Fruit fly (Drosophila melanogaster) whole organism, wandering third instar larva: ENCODE measurements around the gene kst.

Source experiments
- Abd-B ChIP-seq: fragments of >200 bp; optimal IDR thresholded peaks from 2 replicates; lab custom pipeline; 2017; ENCODE audit warnings: missing biosample characterization, missing genetic modification characterization
- CG32264 ChIP-seq: fragments of 200-800 bp; sonication (Bioruptor generic); optimal IDR thresholded peaks from 2 replicates; lab custom pipeline; 2016; ENCODE audit warnings: missing biosample characterization, missing genetic modification characterization
- CG9705 ChIP-seq: fragments of 200-800 bp; sonication (Bioruptor generic); optimal IDR thresholded peaks from 2 replicates; lab custom pipeline; 2018; ENCODE audit warnings: missing biosample characterization, mild to moderate bottlenecking, missing genetic modification characterization
- CrebA ChIP-seq: fragments of 200-800 bp; sonication (Bioruptor generic); optimal IDR thresholded peaks from 2 replicates; lab custom pipeline; 2016; ENCODE audit warnings: missing biosample characterization, mild to moderate bottlenecking, missing genetic modification characterization, borderline replicate concordance
- Dfd ChIP-seq: fragments of >200 bp; optimal IDR thresholded peaks from 2 replicates; lab custom pipeline; 2017; ENCODE audit warnings: missing biosample characterization, missing genetic modification characterization
- Dif ChIP-seq: fragments of 200-275, 200-300 bp; sonication (Bioruptor generic); optimal IDR thresholded peaks from 2 replicates; lab custom pipeline; 2018; ENCODE audit warnings: missing biosample characterization, missing genetic modification characterization; ENCODE audit not compliant: partially characterized antibody
- GATAd ChIP-seq: sonication (Bioruptor generic); optimal IDR thresholded peaks from 2 replicates; lab custom pipeline; 2016; ENCODE audit warnings: missing biosample characterization, missing genetic modification characterization
- HLH106 ChIP-seq: fragments of 200-800 bp; optimal IDR thresholded peaks from 3 replicates; lab custom pipeline; 2019; ENCODE audit warnings: missing biosample characterization, mild to moderate bottlenecking, missing genetic modification characterization, moderate library complexity
- Hnf4 ChIP-seq: fragments of 200-800 bp; sonication (Bioruptor generic); optimal IDR thresholded peaks from 2 replicates; lab custom pipeline; 2016; ENCODE audit warnings: missing biosample characterization, mild to moderate bottlenecking, missing genetic modification characterization
- Hr78 ChIP-seq: fragments of >200 bp; optimal IDR thresholded peaks from 2 replicates; lab custom pipeline; 2017; ENCODE audit warnings: missing biosample characterization, missing genetic modification characterization
- Hr83 ChIP-seq: fragments of 200-300 bp; sonication (Bioruptor generic); optimal IDR thresholded peaks from 2 replicates; lab custom pipeline; 2016; ENCODE audit warnings: missing biosample characterization, mild to moderate bottlenecking, missing genetic modification characterization, moderate library complexity; ENCODE audit not compliant: poor library complexity, severe bottlenecking
- Jra ChIP-seq: sonication (Bioruptor generic); optimal IDR thresholded peaks from 2 replicates; lab custom pipeline; 2016; ENCODE audit warnings: missing biosample characterization, missing genetic modification characterization
- Mio ChIP-seq: sonication (Bioruptor generic); optimal IDR thresholded peaks from 2 replicates; lab custom pipeline; 2016; ENCODE audit warnings: missing biosample characterization, missing genetic modification characterization
- Myc ChIP-seq: fragments of >200 bp; optimal IDR thresholded peaks from 2 replicates; lab custom pipeline; 2017
- N ChIP-seq: fragments of >200 bp; optimal IDR thresholded peaks from 2 replicates; lab custom pipeline; 2018; ENCODE audit warnings: missing biosample characterization, missing external identifiers, missing genetic modification characterization
- OdsH ChIP-seq: fragments of 200-800 bp; sonication (Bioruptor generic); optimal IDR thresholded peaks from 2 replicates; lab custom pipeline; 2016; ENCODE audit warnings: missing biosample characterization, mild to moderate bottlenecking, missing genetic modification characterization
- Rel ChIP-seq, 2 experiments: fragments of 200-800 bp; sonication (Bioruptor generic) in 1 of 2; optimal IDR thresholded peaks; 2 replicates in 1 of 2; 3 replicates in 1 of 2; lab custom pipeline; 2016 to 2019; ENCODE audit warnings: mild to moderate bottlenecking in 2 of 2, missing biosample characterization in 2 of 2, missing genetic modification characterization in 2 of 2, moderate library complexity in 1 of 2
- Sp1 ChIP-seq: fragments of 200-800 bp; sonication (Bioruptor generic); optimal IDR thresholded peaks from 3 replicates; lab custom pipeline; 2019; ENCODE audit warnings: missing biosample characterization, mild to moderate bottlenecking, missing genetic modification characterization, moderate library complexity
- Vsx2 ChIP-seq: fragments of 200-300, 225-300 bp; sonication (Bioruptor generic); optimal IDR thresholded peaks from 2 replicates; lab custom pipeline; 2018; ENCODE audit warnings: missing biosample characterization, missing genetic modification characterization; ENCODE audit not compliant: partially characterized antibody
- br ChIP-seq: fragments of 200-800 bp; sonication (Bioruptor generic); optimal IDR thresholded peaks from 2 replicates; lab custom pipeline; 2016; ENCODE audit warnings: missing biosample characterization, missing genetic modification characterization
- brk ChIP-seq: fragments of 200-800 bp; sonication (Bioruptor generic); optimal IDR thresholded peaks from 2 replicates; lab custom pipeline; 2016; ENCODE audit warnings: missing biosample characterization, mild to moderate bottlenecking, missing genetic modification characterization
- dl ChIP-seq, 2 experiments: fragments of 175-275, 200-275 bp in 1 of 2; fragments of 200-275 bp in 1 of 2; sonication (Bioruptor generic); optimal IDR thresholded peaks; lab custom pipeline; 2018; ENCODE audit warnings: mild to moderate bottlenecking in 2 of 2, missing biosample characterization in 2 of 2, missing genetic modification characterization in 2 of 2, moderate library complexity in 2 of 2; ENCODE audit not compliant: partially characterized antibody in 2 of 2, insufficient read depth in 1 of 2
- dmrt93B ChIP-seq: fragments of 200-800 bp; sonication (Bioruptor generic); optimal IDR thresholded peaks from 2 replicates; lab custom pipeline; 2018; ENCODE audit warnings: missing biosample characterization, mild to moderate bottlenecking, missing genetic modification characterization
- dsf ChIP-seq: sonication (Bioruptor generic); optimal IDR thresholded peaks from 2 replicates; lab custom pipeline; 2016; ENCODE audit warnings: missing biosample characterization, missing genetic modification characterization, borderline replicate concordance
- ey ChIP-seq: fragments of 200-800 bp; sonication (Bioruptor generic); optimal IDR thresholded peaks from 2 replicates; lab custom pipeline; 2016; ENCODE audit warnings: missing biosample characterization, missing genetic modification characterization
- foxo ChIP-seq, 2 experiments: fragments of 200-800 bp; sonication (Bioruptor generic); optimal IDR thresholded peaks; 2 replicates in 1 of 2; 3 replicates in 1 of 2; lab custom pipeline; 2016 to 2017; ENCODE audit warnings: missing biosample characterization in 2 of 2, missing genetic modification characterization in 2 of 2
- fru ChIP-seq: fragments of 200-800 bp; sonication (Bioruptor generic); optimal IDR thresholded peaks from 3 replicates; lab custom pipeline; 2016; ENCODE audit warnings: missing biosample characterization, mild to moderate bottlenecking, missing genetic modification characterization
- h ChIP-seq: fragments of 200-800 bp; sonication (Bioruptor generic); optimal IDR thresholded peaks from 3 replicates; lab custom pipeline; 2016; ENCODE audit warnings: missing biosample characterization, mild to moderate bottlenecking, missing genetic modification characterization
- jim ChIP-seq: fragments of 175-275, 200-325 bp; sonication (Bioruptor generic); optimal IDR thresholded peaks from 2 replicates; lab custom pipeline; 2016; ENCODE audit warnings: missing biosample characterization, mild to moderate bottlenecking, missing genetic modification characterization
- lola ChIP-seq: fragments of >200 bp; optimal IDR thresholded peaks from 2 replicates; lab custom pipeline; 2017; ENCODE audit warnings: missing biosample characterization, missing genetic modification characterization
- pan ChIP-seq: fragments of >200 bp; optimal IDR thresholded peaks from 2 replicates; lab custom pipeline; 2017
- psq ChIP-seq: fragments of 200-800 bp; sonication (Bioruptor generic); optimal IDR thresholded peaks from 3 replicates; lab custom pipeline; 2017; ENCODE audit warnings: missing biosample characterization, mild to moderate bottlenecking, missing genetic modification characterization, moderate library complexity
- rgr ChIP-seq: fragments of 200-800 bp; sonication (Bioruptor generic); optimal IDR thresholded peaks from 3 replicates; lab custom pipeline; 2016; ENCODE audit warnings: missing biosample characterization, mild to moderate bottlenecking, missing genetic modification characterization
- sage ChIP-seq: fragments of 200-800 bp; sonication (Bioruptor generic); optimal IDR thresholded peaks from 2 replicates; lab custom pipeline; 2016; ENCODE audit warnings: missing biosample characterization, mild to moderate bottlenecking, missing genetic modification characterization
- sv ChIP-seq: fragments of 200-800 bp; sonication (Bioruptor generic); optimal IDR thresholded peaks from 3 replicates; lab custom pipeline; 2016; ENCODE audit warnings: missing biosample characterization, missing genetic modification characterization
- tai ChIP-seq: sonication (Bioruptor generic); optimal IDR thresholded peaks from 2 replicates; lab custom pipeline; 2016; ENCODE audit warnings: missing biosample characterization, missing genetic modification characterization
- usp ChIP-seq: fragments of >200 bp; optimal IDR thresholded peaks from 2 replicates; lab custom pipeline; 2017; ENCODE audit warnings: missing biosample characterization, missing genetic modification characterization
- woc ChIP-seq: sonication (Bioruptor generic); optimal IDR thresholded peaks from 2 replicates; lab custom pipeline; 2016; ENCODE audit warnings: missing biosample characterization, mild to moderate bottlenecking, missing genetic modification characterization

kst gene

DNA sequence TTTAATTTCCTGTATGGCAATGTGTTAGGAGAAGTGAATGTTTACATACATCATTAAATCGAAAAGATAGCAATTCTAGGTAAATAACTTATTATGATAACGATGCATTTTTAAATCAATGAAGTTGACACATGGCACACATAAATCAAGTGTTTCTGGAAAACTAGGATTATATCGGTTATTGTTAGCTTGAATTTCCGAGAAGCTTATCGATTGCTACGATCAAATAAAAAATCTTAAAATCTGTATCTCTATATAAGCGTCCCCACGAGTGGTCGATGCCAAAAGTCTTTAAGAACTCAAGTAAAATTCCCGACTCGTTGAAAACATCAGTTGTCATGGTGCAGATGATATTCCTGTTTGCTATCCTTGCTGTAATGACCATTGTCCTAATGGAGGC lies 22.0 kb upstream of the kst start, which contains the start of gene Drsl3:
Gene Drsl3 (plus strand): TSS at position 301 of the 400 bp plus-strand sequence.
- TF ChIP-seq Vsx2 (GFP tag; lab: Kevin White, UChicago): no peak
- TF ChIP-seq Rel (GFP tag; optimal IDR thresholded peaks at IDR 0.05; lab: Kevin White, UChicago): no peak
- TF ChIP-seq Rel (tag; optimal IDR thresholded peaks at IDR 0.05; lab: Kevin White, UChicago): no peak
- TF ChIP-seq woc (GFP tag; lab: Kevin White, UChicago): no peak
- TF ChIP-seq lola (GFP tag; lab: Kevin White, UChicago): no peak
- TF ChIP-seq sage (GFP tag; lab: Kevin White, UChicago): no peak
- no peak for TF ChIP-seq GATAd
- no peak for TF ChIP-seq dmrt93B (GFP tag; lab: Kevin White, UChicago)
- no peak for TF ChIP-seq brk (GFP tag; lab: Kevin White, UChicago)
- TF ChIP-seq OdsH: no peak
- no peak for TF ChIP-seq dsf (GFP tag; lab: Kevin White, UChicago)
- TF ChIP-seq Dfd (GFP tag; lab: Kevin White, UChicago): no peak
- TF ChIP-seq N (GFP tag; lab: Kevin White, UChicago): no peak

DNA sequence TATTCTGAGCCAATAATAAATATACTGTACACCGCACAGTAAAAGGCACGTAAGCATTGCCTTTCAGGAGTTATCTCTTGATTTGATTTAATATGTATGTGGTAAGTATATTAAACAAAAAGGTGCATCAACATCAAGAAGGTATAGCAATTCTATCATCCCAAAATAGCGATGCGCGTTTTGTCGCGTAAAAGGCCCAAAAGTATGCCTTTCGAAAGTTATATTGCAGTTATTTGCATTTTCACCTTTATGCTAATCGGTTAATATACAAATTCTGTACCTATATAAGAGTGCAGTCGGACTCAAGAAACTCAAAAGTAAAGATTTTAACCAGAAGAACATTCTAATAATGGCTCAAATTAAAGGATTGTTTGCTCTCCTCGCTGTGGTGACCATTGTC lies 21.4 kb upstream of the kst start, which contains the start of gene Drsl4:
Gene Drsl4 (plus strand): TSS at position 333 of the 400 bp plus-strand sequence.
- TF ChIP-seq Hnf4 (GFP tag; lab: Kevin White, UChicago): peak; percentile 9
- TF ChIP-seq Myc (lab: Kevin White, UChicago): peak; percentile 68
- no peak for TF ChIP-seq CG32264
- TF ChIP-seq, all 38 proteins: peak for 2

DNA sequence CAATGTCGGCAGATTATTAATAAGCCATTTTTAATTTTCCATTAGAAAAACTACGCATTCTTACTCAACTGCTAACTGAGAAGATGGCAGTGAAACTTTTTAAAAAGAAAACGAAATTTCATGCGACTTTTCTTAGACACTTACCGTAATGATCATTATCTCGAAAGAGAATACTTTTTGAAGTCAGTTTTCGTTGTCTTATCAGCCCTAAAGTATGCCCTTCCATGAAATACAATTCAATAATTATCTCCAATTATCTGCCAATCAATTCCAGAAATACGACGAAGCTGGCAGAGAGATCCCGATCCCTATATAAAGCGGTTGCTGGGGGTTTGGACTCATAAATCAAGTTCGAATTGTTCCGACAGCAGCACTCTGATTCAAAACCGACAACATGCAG lies 20.2 kb upstream of the kst start, which contains the start of gene Drsl5:
Gene Drsl5 (plus strand): TSS at position 341 of the 400 bp plus-strand sequence.
- peak; percentile 24 for TF ChIP-seq Myc (lab: Kevin White, UChicago)
- no peak for TF ChIP-seq Dif (GFP tag; lab: Kevin White, UChicago)

DNA sequence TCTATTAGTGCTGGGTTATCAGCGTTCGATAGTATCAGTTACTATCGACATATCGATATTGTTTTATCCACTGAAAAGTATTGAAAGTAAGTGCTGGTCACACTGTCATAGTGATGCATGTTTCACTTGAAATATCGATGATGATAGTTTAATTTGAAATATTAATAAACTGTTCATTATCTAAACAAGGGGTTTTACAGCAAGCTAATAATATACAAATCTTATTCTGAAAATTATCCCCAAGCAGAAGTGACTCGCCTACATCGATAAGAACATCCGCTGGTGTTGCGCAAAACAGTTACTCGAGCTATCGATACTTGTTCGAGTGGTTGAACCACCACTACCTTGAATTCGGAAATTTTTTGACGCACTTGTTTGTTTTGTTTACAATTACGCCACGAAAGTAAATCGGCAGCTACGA lies 17.4 kb upstream of the kst start, which contains the start of the genes PIG-C, CG12016 and Dpm2:
Gene PIG-C (minus strand): TSS at position 10 of the 421 bp plus-strand sequence.
Gene CG12016 (plus strand): TSS at position 333 of the 421 bp plus-strand sequence.
Gene Dpm2 (plus strand): TSS at position 333 of the 421 bp plus-strand sequence.
- TF ChIP-seq OdsH (peak; percentile 61), pan (lab: Kevin White, UChicago) (no peak), sage (GFP tag; lab: Kevin White, UChicago) (no peak), Hr83 (GFP tag; lab: Kevin White, UChicago) (peak; percentile 18), tai (no peak), usp (GFP tag; lab: Kevin White, UChicago) (no peak), dsf (GFP tag; lab: Kevin White, UChicago) (peak; percentile 27), jim (GFP tag; lab: Kevin White, UChicago) (no peak), fru (peak; percentile 76), dl (GFP tag; optimal IDR thresholded peaks at IDR 0.05; lab: Kevin White, UChicago; ENCODE audit: insufficient read depth in 1 of 2, partially characterized antibody in 2 of 2) (no peak), CG9705 (GFP tag; lab: Kevin White, UChicago) (peak; percentile 64), sv (peak; percentile 59), HLH106 (tag; lab: Kevin White, UChicago) (peak; percentile 77), brk (GFP tag; lab: Kevin White, UChicago) (no peak), N (GFP tag; lab: Kevin White, UChicago) (no peak), Vsx2 (GFP tag; lab: Kevin White, UChicago) (no peak), foxo (GFP tag; optimal IDR thresholded peaks at IDR 0.05; lab: Kevin White, UChicago) (peak in 1 of 2 experiments; percentile 80), lola (GFP tag; lab: Kevin White, UChicago) (no peak), br (GFP tag; lab: Kevin White, UChicago) (peak; percentile 74), CG32264 (peak; percentile 53), h (no peak), Dfd (GFP tag; lab: Kevin White, UChicago) (no peak), Hnf4 (GFP tag; lab: Kevin White, UChicago) (peak; percentile 84), CrebA (no peak), Myc (lab: Kevin White, UChicago) (peak; percentile 52), psq (GFP tag; lab: Kevin White, UChicago) (peak; percentile 47), Sp1 (GFP tag; lab: Kevin White, UChicago) (peak; percentile 61), Abd-B (GFP tag; lab: Kevin White, UChicago) (no peak), Hr78 (no peak), Rel (GFP tag; optimal IDR thresholded peaks at IDR 0.05; lab: Kevin White, UChicago) (no peak), Rel (tag; optimal IDR thresholded peaks at IDR 0.05; lab: Kevin White, UChicago) (peak; percentile 63), Dif (GFP tag; lab: Kevin White, UChicago) (no peak), Mio (GFP tag; lab: Kevin White, UChicago) (peak; percentile 1), Jra (peak; percentile 84), ey (GFP tag; lab: Kevin White, UChicago) (peak; percentile 70), dmrt93B (GFP tag; lab: Kevin White, UChicago) (no peak), GATAd (no peak), rgr (GFP tag; lab: Kevin White, UChicago) (peak; percentile 77), woc (GFP tag; lab: Kevin White, UChicago) (peak; percentile 94)
